Fruit fly (Drosophila melanogaster) whole organism, embryonic: ENCODE measurements around the gene CG5326.

Experiments
- Atf6 ChIP-seq: fragments of 200-800 bp; sonication (Bioruptor generic); IDR thresholded peaks from 2 replicates; pipeline ENCODE4 v1.3.6; 2022; ENCODE audit warnings: missing biosample characterization, missing genetic modification characterization
- Bdp1 ChIP-seq: fragments of 200-800 bp; sonication (Bioruptor generic); optimal IDR thresholded peaks from 3 replicates; lab custom pipeline; 2016; ENCODE audit warnings: missing biosample characterization, missing genetic modification characterization
- CG10366 ChIP-seq: fragments of 200-800 bp; sonication (Bioruptor generic); IDR thresholded peaks from 2 replicates; pipeline ENCODE4 v1.3.6; 2022; ENCODE audit warnings: missing biosample characterization, missing genetic modification characterization
- CG10654 ChIP-seq: fragments of 200-800 bp; sonication (Bioruptor generic); optimal IDR thresholded peaks from 2 replicates; lab custom pipeline; 2016; ENCODE audit warnings: missing biosample characterization, missing genetic modification characterization
- CG11247 ChIP-seq: fragments of 200-800 bp; sonication (Bioruptor generic); IDR thresholded peaks from 2 replicates; pipeline ENCODE4 v1.3.6; 2022; ENCODE audit warnings: missing biosample characterization, missing genetic modification characterization
- CG12236 ChIP-seq: fragments of 200-800 bp; sonication (Bioruptor generic); optimal IDR thresholded peaks from 2 replicates; lab custom pipeline; 2016; ENCODE audit warnings: missing biosample characterization, missing genetic modification characterization
- CG13775 ChIP-seq: fragments of 200-800 bp; sonication (Bioruptor generic); optimal IDR thresholded peaks from 3 replicates; lab custom pipeline; 2017; ENCODE audit warnings: missing biosample characterization, mild to moderate bottlenecking, missing genetic modification characterization
- CG13894 ChIP-seq: fragments of 200-800 bp; sonication (Bioruptor generic); optimal IDR thresholded peaks from 3 replicates; lab custom pipeline; 2018; ENCODE audit warnings: missing biosample characterization, mild to moderate bottlenecking, missing genetic modification characterization, moderate library complexity
- CG15696 ChIP-seq: fragments of 200-800 bp; sonication (Bioruptor generic); optimal IDR thresholded peaks from 2 replicates; lab custom pipeline; 2019; ENCODE audit warnings: missing biosample characterization, mild to moderate bottlenecking, missing genetic modification characterization, moderate library complexity
- CG2199 ChIP-seq: fragments of 200-800 bp; sonication (Bioruptor generic); IDR thresholded peaks from 3 replicates; pipeline ENCODE4 v1.3.6; 2022; ENCODE audit warnings: missing biosample characterization, missing genetic modification characterization
- CG31388 ChIP-seq: fragments of 200-800 bp; sonication (Bioruptor generic); optimal IDR thresholded peaks from 2 replicates; lab custom pipeline; 2016; ENCODE audit warnings: missing biosample characterization, missing genetic modification characterization
- CG3163 ChIP-seq: fragments of 200-800 bp; sonication (Bioruptor generic); optimal IDR thresholded peaks from 3 replicates; lab custom pipeline; 2016; ENCODE audit warnings: missing biosample characterization, missing genetic modification characterization
- CG34376 ChIP-seq: fragments of 200-800 bp; sonication (Bioruptor generic); optimal IDR thresholded peaks from 2 replicates; lab custom pipeline; 2018; ENCODE audit warnings: missing biosample characterization, mild to moderate bottlenecking, missing genetic modification characterization
- CG4360 ChIP-seq: fragments of 200-800 bp; sonication (Bioruptor generic); IDR thresholded peaks from 2 replicates; pipeline ENCODE4 v1.3.6; 2022; ENCODE audit warnings: missing biosample characterization, missing genetic modification characterization
- CG4404 ChIP-seq: fragments of 200-800 bp; sonication (Bioruptor generic); IDR thresholded peaks from 2 replicates; pipeline ENCODE4 v1.3.6; 2022; ENCODE audit warnings: missing biosample characterization, missing genetic modification characterization
- CG4617 ChIP-seq: fragments of 200-800 bp; sonication (Bioruptor generic); optimal IDR thresholded peaks from 3 replicates; lab custom pipeline; 2016; ENCODE audit warnings: missing biosample characterization, missing genetic modification characterization, borderline replicate concordance
- CG6272 ChIP-seq: fragments of 200-800 bp; sonication (Bioruptor generic); IDR thresholded peaks from 2 replicates; pipeline ENCODE4 v1.3.6; 2022; ENCODE audit warnings: missing biosample characterization, missing genetic modification characterization
- CG8388 ChIP-seq: fragments of 200-800 bp; sonication (Bioruptor generic); optimal IDR thresholded peaks from 2 replicates; lab custom pipeline; 2019; ENCODE audit warnings: missing biosample characterization, mild to moderate bottlenecking, missing genetic modification characterization, moderate library complexity
- CG9609 ChIP-seq: fragments of 200-800 bp; sonication (Bioruptor generic); optimal IDR thresholded peaks from 3 replicates; lab custom pipeline; 2016; ENCODE audit warnings: missing biosample characterization, missing genetic modification characterization
- Dek ChIP-seq: fragments of 200-800 bp; sonication (Bioruptor generic); optimal IDR thresholded peaks from 3 replicates; lab custom pipeline; 2019; ENCODE audit warnings: missing biosample characterization, mild to moderate bottlenecking, missing genetic modification characterization, moderate library complexity
- ERR ChIP-seq: fragments of 200-800 bp; sonication (Bioruptor generic); optimal IDR thresholded peaks from 2 replicates; lab custom pipeline; 2016; ENCODE audit warnings: missing biosample characterization, missing genetic modification characterization
- Fer1 ChIP-seq: fragments of 200-800 bp; sonication (Bioruptor generic); optimal IDR thresholded peaks from 2 replicates; lab custom pipeline; 2017; ENCODE audit warnings: missing biosample characterization, mild to moderate bottlenecking, missing genetic modification characterization
- Gug ChIP-seq: fragments of 200-800 bp; sonication (Bioruptor generic); IDR thresholded peaks from 4 replicates; pipeline ENCODE4 v1.3.6; 2022; ENCODE audit warnings: missing biosample characterization, missing genetic modification characterization
- HmgZ ChIP-seq: fragments of 200-800 bp; sonication (Bioruptor generic); optimal IDR thresholded peaks from 2 replicates; lab custom pipeline; 2018; ENCODE audit warnings: missing biosample characterization, mild to moderate bottlenecking, missing genetic modification characterization
- Lhr ChIP-seq: fragments of 200-800 bp; sonication (Bioruptor generic); optimal IDR thresholded peaks from 3 replicates; lab custom pipeline; 2017; ENCODE audit warnings: mild to moderate bottlenecking, missing biosample characterization, missing genetic modification reagents, missing genetic modification characterization
- Lim3 ChIP-seq: fragments of 200-800 bp; sonication (Bioruptor generic); IDR thresholded peaks from 2 replicates; pipeline ENCODE4 v1.3.6; 2022; ENCODE audit warnings: missing biosample characterization, missing genetic modification characterization
- Mes4 ChIP-seq: fragments of 200-800 bp; sonication (Bioruptor generic); optimal IDR thresholded peaks from 2 replicates; lab custom pipeline; 2016; ENCODE audit warnings: missing biosample characterization, missing genetic modification characterization
- Scr ChIP-seq: fragments of 200-800 bp; sonication (Bioruptor generic); IDR thresholded peaks from 2 replicates; pipeline ENCODE4 v1.3.6; 2022; ENCODE audit warnings: missing biosample characterization, missing genetic modification characterization; ENCODE audit not compliant: partially characterized antibody
- Sox102F ChIP-seq: fragments of 200-800 bp; sonication (Bioruptor generic); optimal IDR thresholded peaks from 2 replicates; lab custom pipeline; 2018; ENCODE audit warnings: missing biosample characterization, mild to moderate bottlenecking, missing genetic modification characterization, moderate library complexity
- ara ChIP-seq: fragments of 200-800 bp; sonication (Bioruptor generic); IDR thresholded peaks from 2 replicates; pipeline ENCODE4 v1.3.6; 2022; ENCODE audit warnings: missing biosample characterization, missing genetic modification characterization
- cas ChIP-seq: fragments of 200-800 bp; sonication (Bioruptor generic); IDR thresholded peaks from 2 replicates; pipeline ENCODE4 v1.3.6; 2022; ENCODE audit warnings: missing biosample characterization, missing genetic modification characterization
- croc ChIP-seq: fragments of 200-800 bp; sonication (Bioruptor generic); conservative IDR thresholded peaks from 3 replicates; pipeline ENCODE4 v1.3.6; 2022; ENCODE audit warnings: missing biosample characterization, missing genetic modification characterization
- ewg ChIP-seq: fragments of 200-800 bp; sonication (Bioruptor generic); optimal IDR thresholded peaks from 3 replicates; lab custom pipeline; 2017; ENCODE audit warnings: mild to moderate bottlenecking, missing biosample characterization, missing genetic modification reagents, missing genetic modification characterization
- eyg ChIP-seq: fragments of 200-800 bp; sonication (Bioruptor generic); optimal IDR thresholded peaks from 3 replicates; lab custom pipeline; 2016; ENCODE audit warnings: missing biosample characterization, missing genetic modification characterization
- gt ChIP-seq: fragments of 200-800 bp; sonication (Bioruptor generic); IDR thresholded peaks from 2 replicates; pipeline ENCODE4 v1.3.6; 2022; ENCODE audit warnings: missing biosample characterization, missing genetic modification characterization
- kay ChIP-seq: fragments of 200-800 bp; sonication (Bioruptor generic); optimal IDR thresholded peaks from 2 replicates; lab custom pipeline; 2016; ENCODE audit warnings: missing biosample characterization, missing genetic modification characterization
- lab ChIP-seq: fragments of 200-800 bp; sonication (Bioruptor generic); optimal IDR thresholded peaks from 3 replicates; lab custom pipeline; 2017; ENCODE audit warnings: missing biosample characterization, missing genetic modification characterization, mild to moderate bottlenecking, moderate library complexity, missing genetic modification reagents
- lmd ChIP-seq: fragments of 200-800 bp; sonication (Bioruptor generic); IDR thresholded peaks from 2 replicates; pipeline ENCODE4 v1.3.6; 2022; ENCODE audit warnings: missing biosample characterization, missing genetic modification characterization
- luna ChIP-seq: fragments of 200-800 bp; sonication (Bioruptor generic); optimal IDR thresholded peaks from 2 replicates; lab custom pipeline; 2016; ENCODE audit warnings: missing biosample characterization, missing genetic modification characterization
- mirr ChIP-seq: fragments of 200-800 bp; sonication (Bioruptor generic); optimal IDR thresholded peaks from 3 replicates; lab custom pipeline; 2018; ENCODE audit warnings: missing biosample characterization, mild to moderate bottlenecking, missing genetic modification characterization
- otp ChIP-seq: fragments of 200-800 bp; sonication (Bioruptor generic); IDR thresholded peaks from 3 replicates; pipeline ENCODE4, ENCODE4 v1.3.6; 2022; ENCODE audit warnings: missing biosample characterization, missing genetic modification characterization
- pfk ChIP-seq: fragments of 200-800 bp; sonication (Bioruptor generic); optimal IDR thresholded peaks from 2 replicates; lab custom pipeline; 2018; ENCODE audit warnings: missing biosample characterization, mild to moderate bottlenecking, missing genetic modification characterization, moderate library complexity
- pnt ChIP-seq: fragments of 200-800 bp; sonication (Bioruptor generic); optimal IDR thresholded peaks from 3 replicates; lab custom pipeline; 2016; ENCODE audit warnings: missing biosample characterization, missing genetic modification characterization
- prd ChIP-seq, 3 experiments: fragments of >200 bp in 2 of 3; fragments of 200-800 bp in 1 of 3; sonication (Bioruptor generic) in 1 of 3; optimal IDR thresholded peaks in 2 of 3; IDR thresholded peaks in 1 of 3; 2 replicates in 2 of 3; 3 replicates in 1 of 3; pipeline versions ENCODE4 v1.3.6 to Lab custom; 2017 to 2022; ENCODE audit warnings: missing biosample characterization in 1 of 3, missing genetic modification characterization in 1 of 3
- sc ChIP-seq, 3 experiments: fragments of >200 bp in 2 of 3; fragments of 200-800 bp in 1 of 3; sonication (Bioruptor generic) in 1 of 3; optimal IDR thresholded peaks; 2 replicates in 2 of 3; 3 replicates in 1 of 3; lab custom pipeline; 2017; ENCODE audit warnings: mild to moderate bottlenecking in 1 of 3, missing biosample characterization in 1 of 3, missing genetic modification characterization in 1 of 3, missing genetic modification reagents in 1 of 3
- scrt ChIP-seq: fragments of 200-800 bp; sonication (Bioruptor generic); optimal IDR thresholded peaks from 2 replicates; lab custom pipeline; 2018; ENCODE audit warnings: missing biosample characterization, mild to moderate bottlenecking, missing genetic modification characterization, moderate library complexity
- sens ChIP-seq: fragments of 200-800 bp; sonication (Bioruptor generic); peaks from one replicate; lab custom pipeline; 2016; ENCODE audit warnings: missing biosample characterization, missing genetic modification characterization
- sim ChIP-seq: fragments of 200-800 bp; sonication (Bioruptor generic); IDR thresholded peaks from 2 replicates; pipeline ENCODE4 v1.3.6; 2022; ENCODE audit warnings: missing biosample characterization, missing genetic modification characterization
- sug ChIP-seq: fragments of 200-800 bp; optimal IDR thresholded peaks from 2 replicates; lab custom pipeline; 2019; ENCODE audit warnings: missing biosample characterization, mild to moderate bottlenecking, missing genetic modification characterization, moderate library complexity
- wor ChIP-seq: fragments of 200-800 bp; sonication (Bioruptor generic); IDR thresholded peaks from 2 replicates; pipeline ENCODE4 v1.3.6; 2022; ENCODE audit warnings: missing biosample characterization, missing genetic modification characterization
- yki ChIP-seq: fragments of >200 bp; optimal IDR thresholded peaks from 3 replicates; lab custom pipeline; 2018

Gene CG5326

DNA sequence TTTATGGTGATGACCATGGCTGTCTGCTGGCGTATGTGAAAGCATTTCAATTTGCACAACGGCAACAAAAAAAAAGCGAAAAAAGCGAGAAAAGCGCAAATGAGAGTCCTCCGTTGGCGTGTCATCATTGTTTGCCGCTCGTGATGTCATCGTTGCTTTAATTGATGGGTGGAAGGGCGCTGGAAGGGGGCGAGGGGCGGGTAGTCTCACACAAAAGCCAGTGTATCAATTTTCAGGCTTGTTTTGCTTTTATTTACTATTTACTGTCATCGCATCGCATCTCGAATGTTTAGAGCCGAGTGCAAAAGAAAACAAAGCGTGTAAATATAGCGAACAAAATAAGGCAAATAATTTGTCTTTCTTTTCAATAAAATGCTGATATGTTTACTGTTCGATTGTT is 49.6 kb upstream of the CG5326 start (continued):
- no peak for TF ChIP-seq sug (tag; lab: Kevin White, UChicago)
- TF ChIP-seq CG12236 (GFP tag; lab: Kevin White, UChicago): peak; percentile 7
- no peak for TF ChIP-seq CG10366 (GFP tag; lab: Robert Waterston, UW)
- no peak for TF ChIP-seq CG4404 (GFP tag; lab: Robert Waterston, UW)
- TF ChIP-seq CG34376 (GFP tag; lab: Kevin White, UChicago): no peak
- TF ChIP-seq sc (optimal IDR thresholded peaks at IDR 0.05; lab: Kevin White, UChicago): no peak
- TF ChIP-seq sc (GFP tag; optimal IDR thresholded peaks at IDR 0.05; lab: Kevin White, UChicago): peak; percentile 47
- no peak for TF ChIP-seq lmd
- TF ChIP-seq Dek: no peak
- no peak for TF ChIP-seq pnt (GFP tag; lab: Kevin White, UChicago)
- no peak for TF ChIP-seq kay (GFP tag; lab: Kevin White, UChicago)
- TF ChIP-seq Lhr (GFP tag; lab: Kevin White, UChicago): peak; percentile 6
- no peak for TF ChIP-seq CG6272
- TF ChIP-seq CG13775 (GFP tag; lab: Kevin White, UChicago): no peak
- peak; percentile 65 for TF ChIP-seq lab
- TF ChIP-seq CG31388 (GFP tag; lab: Kevin White, UChicago): no peak
- TF ChIP-seq CG9609: no peak
- no peak for TF ChIP-seq CG4617 (GFP tag; lab: Kevin White, UChicago)
- no peak for TF ChIP-seq luna (GFP tag; lab: Kevin White, UChicago)
- TF ChIP-seq cas (GFP tag; lab: Robert Waterston, UW): no peak
- TF ChIP-seq scrt (GFP tag; lab: Kevin White, UChicago): peak; percentile 6
- TF ChIP-seq Atf6 (GFP tag; lab: Robert Waterston, UW): no peak
- no peak for TF ChIP-seq gt (GFP tag; lab: Robert Waterston, UW)
- no peak for TF ChIP-seq Lim3 (GFP tag; lab: Robert Waterston, UW)
- peak; percentile 16 for TF ChIP-seq CG10654 (GFP tag; lab: Kevin White, UChicago)
- TF ChIP-seq sim (GFP tag; lab: Robert Waterston, UW): peak; percentile 32; the same call in 1 of the 2 replicates
- TF ChIP-seq CG8388 (GFP tag; lab: Kevin White, UChicago): peak; percentile 29
- TF ChIP-seq HmgZ (tag; lab: Kevin White, UChicago): no peak
- peak; percentile 20 for TF ChIP-seq pfk (GFP tag; lab: Kevin White, UChicago)
- no peak for TF ChIP-seq ara (GFP tag; lab: Robert Waterston, UW)
- no peak for TF ChIP-seq croc (GFP tag; lab: Robert Waterston, UW)
- 0 out of 2 replicates have a peak, but pooled peaks have one; percentile 24 for TF ChIP-seq CG11247 (GFP tag; lab: Robert Waterston, UW)
- no peak for TF ChIP-seq CG2199 (GFP tag; lab: Robert Waterston, UW)
- TF ChIP-seq CG3163 (GFP tag; lab: Kevin White, UChicago): no peak
- peak; percentile 27 for TF ChIP-seq Fer1
- no peak for TF ChIP-seq mirr (GFP tag; lab: Kevin White, UChicago)
- TF ChIP-seq CG4360 (GFP tag; lab: Robert Waterston, UW): 0 out of 2 replicates have a peak, but pooled peaks have one; percentile 33
- TF ChIP-seq wor (GFP tag; lab: Robert Waterston, UW): no peak
- TF ChIP-seq prd (optimal IDR thresholded peaks at IDR 0.05; lab: Kevin White, UChicago): no peak
- TF ChIP-seq prd (GFP tag; IDR thresholded peaks at IDR 0.05; lab: Robert Waterston, UW): no peak
- TF ChIP-seq eyg: no peak
- no peak for TF ChIP-seq Mes4
- no peak for TF ChIP-seq Gug
- no peak for TF ChIP-seq CG13894 (tag; lab: Kevin White, UChicago)
- no peak for TF ChIP-seq Scr (GFP tag; lab: Robert Waterston, UW)
- TF ChIP-seq Sox102F (GFP tag; lab: Kevin White, UChicago): peak; percentile 69
- TF ChIP-seq Bdp1 (GFP tag; lab: Kevin White, UChicago): no peak
- TF ChIP-seq yki (lab: Kevin White, UChicago): no peak
- TF ChIP-seq CG15696: peak; percentile 45
- no peak for TF ChIP-seq ERR (GFP tag; lab: Kevin White, UChicago)
- peak; percentile 35 for TF ChIP-seq ewg (GFP tag; lab: Kevin White, UChicago)
- peak; percentile 57 for TF ChIP-seq sens (GFP tag; lab: Kevin White, UChicago)
- 0 out of 3 replicates have a peak, but pooled peaks have one; percentile 55 for TF ChIP-seq otp (GFP tag; lab: Robert Waterston, UW)
